Fruit fly (Drosophila melanogaster) whole organism, adult: ENCODE measurements around the gene Doc3.

Source experiments
- CG1620 ChIP-seq: fragments of 200-800 bp; sonication (Bioruptor generic); optimal IDR thresholded peaks from 2 replicates; lab custom pipeline; 2016; ENCODE audit warnings: missing biosample characterization, missing genetic modification characterization
- CG7045 ChIP-seq: fragments of 200-800 bp; sonication (Bioruptor generic); optimal IDR thresholded peaks from 2 replicates; lab custom pipeline; 2017; ENCODE audit warnings: missing biosample characterization, mild to moderate bottlenecking, missing genetic modification characterization
- cnc ChIP-seq, 2 experiments: fragments of >200 bp; optimal IDR thresholded peaks; 2 replicates each; lab custom pipeline; 2017
- ovo ChIP-seq: fragments of 200-800 bp; sonication (Bioruptor generic); optimal IDR thresholded peaks from 2 replicates; lab custom pipeline; 2016; ENCODE audit warnings: missing biosample characterization, missing genetic modification characterization
- pad ChIP-seq: fragments of 200-800 bp; sonication (Bioruptor generic); optimal IDR thresholded peaks from 3 replicates; lab custom pipeline; 2017; ENCODE audit warnings: missing biosample characterization, missing genetic modification characterization, mild to moderate bottlenecking, moderate library complexity, missing genetic modification reagents
- tj ChIP-seq: fragments of 200-800 bp; sonication (Bioruptor generic); optimal IDR thresholded peaks from 3 replicates; lab custom pipeline; 2017; ENCODE audit warnings: missing biosample characterization, mild to moderate bottlenecking, missing genetic modification characterization, moderate library complexity
- toe ChIP-seq: fragments of 200-800 bp; sonication (Bioruptor generic); optimal IDR thresholded peaks from 2 replicates; lab custom pipeline; 2016; ENCODE audit warnings: missing biosample characterization, missing genetic modification characterization

dm6 chr3L:9046274-9046673 is 41.3 kb downstream of the Doc3 start:
- no peak for TF ChIP-seq CG7045 (GFP tag; lab: Kevin White, UChicago)
- TF ChIP-seq cnc (optimal IDR thresholded peaks at IDR 0.05; lab: Kevin White, UChicago), result no peak
- TF ChIP-seq CG1620 (GFP tag; lab: Kevin White, UChicago), result no peak
- TF ChIP-seq toe (GFP tag; lab: Kevin White, UChicago), result no peak
- no peak for TF ChIP-seq ovo (GFP tag; lab: Kevin White, UChicago)
- TF ChIP-seq tj, result no peak
- TF ChIP-seq pad (GFP tag; lab: Kevin White, UChicago), result no peak
